Worm (Caenorhabditis elegans) whole organism, young adult: ENCODE data around the gene gcy-8.

Experiments used
- B0019.2 ChIP-seq: fragments of 200-800 bp; sonication (Bioruptor generic); conservative IDR thresholded peaks from 2 replicates; pipeline ENCODE4 v1.3.6; 2022; ENCODE audit warnings: missing genetic modification reagents, missing genetic modification characterization, missing compliant biosample characterization
- F37B4.10 ChIP-seq: fragments of 200-800 bp; sonication (Bioruptor generic); IDR thresholded peaks from 2 replicates; pipeline ENCODE4 v1.3.6; 2022; ENCODE audit warnings: missing genetic modification characterization, missing compliant biosample characterization
- T07F8.4 ChIP-seq: sonication (generic microtip); optimal IDR thresholded peaks from 2 replicates; lab custom pipeline; 2016; ENCODE audit warnings: mild to moderate bottlenecking, missing genetic modification characterization, moderate library complexity, missing compliant biosample characterization
- him-1 ChIP-seq: sonication (generic microtip); optimal IDR thresholded peaks from 2 replicates; lab custom pipeline; 2016; ENCODE audit warnings: missing genotype, missing genetic modification reagents, missing genetic modification characterization, missing compliant biosample characterization
- mes-4 ChIP-seq: sonication (generic microtip); optimal IDR thresholded peaks from 2 replicates; lab custom pipeline; 2016; ENCODE audit warnings: missing genotype, missing genetic modification characterization, missing compliant biosample characterization
- nhr-90 ChIP-seq: sonication (generic microtip); optimal IDR thresholded peaks from 2 replicates; lab custom pipeline; 2016; ENCODE audit warnings: missing genotype, mild to moderate bottlenecking, missing genetic modification characterization, missing compliant biosample characterization
- pha-4 ChIP-seq: fragments of 150-350 bp; sonication (generic microtip); optimal IDR thresholded peaks from 2 replicates; lab custom pipeline; 2014; ENCODE audit warnings: missing biosample characterization, missing genetic modification reagents, missing genetic modification characterization
- sptf-2 ChIP-seq: fragments of 200-800 bp; sonication (Bioruptor generic); optimal IDR thresholded peaks from 2 replicates; lab custom pipeline; 2018; ENCODE audit warnings: mild to moderate bottlenecking, missing genetic modification characterization, missing compliant biosample characterization

DNA sequence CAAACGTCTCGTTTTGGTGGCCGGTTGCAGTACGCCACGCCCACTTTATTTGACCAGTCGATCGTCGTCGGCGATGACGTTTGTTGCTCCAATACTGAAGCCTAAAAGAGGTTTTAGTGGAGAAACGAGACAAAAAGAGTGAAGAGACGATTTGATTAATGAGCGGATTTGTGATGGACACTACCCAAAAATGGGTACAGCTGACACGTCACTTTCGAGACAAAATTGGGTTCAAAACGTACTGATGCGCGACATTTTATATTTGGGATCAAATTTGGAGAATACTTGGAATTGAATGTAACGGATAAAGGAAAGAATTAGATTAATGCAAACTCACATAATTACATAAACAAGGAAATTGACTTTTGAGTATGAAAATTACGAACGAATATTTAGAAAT is 30.5 kb upstream of the gcy-8 start, which contains the start of gene ilys-4:
- TF ChIP-seq mes-4 (tag; lab: Kevin White, UChicago) (no peak), nhr-90 (no peak), F37B4.10 (no peak), him-1 (tag; lab: Kevin White, UChicago) (no peak), T07F8.4 (tag; lab: Kevin White, UChicago) (no peak), sptf-2 (GFP tag; lab: Kevin White, UChicago) (no peak), B0019.2 (GFP tag; lab: Robert Waterston, UW) (no peak), pha-4 (tag; lab: Kevin White, UChicago) (no peak)
